Fruit fly (Drosophila melanogaster) whole organism, prepupa: Measurements from ENCODE around the gene CG6770.
A peak's percentile ranks its signal among the peaks of the same experiment; 100 is the strongest.

Experiments used
- Blimp-1 ChIP-seq: fragments of 200-800 bp; sonication (Bioruptor generic); optimal IDR thresholded peaks from 3 replicates; lab custom pipeline; 2017; ENCODE audit warnings: missing biosample characterization, missing genetic modification characterization, mild to moderate bottlenecking, moderate library complexity, missing genetic modification reagents
- CG10631 ChIP-seq: fragments of 200-800 bp; sonication (Bioruptor generic); optimal IDR thresholded peaks from 2 replicates; lab custom pipeline; 2016; ENCODE audit warnings: missing biosample characterization, missing genetic modification characterization
- CG10669 ChIP-seq: fragments of 200-800 bp; sonication (Bioruptor generic); optimal IDR thresholded peaks from 3 replicates; lab custom pipeline; 2018; ENCODE audit warnings: missing biosample characterization, mild to moderate bottlenecking, missing genetic modification characterization, moderate library complexity
- CG11294 ChIP-seq: fragments of 200-800 bp; sonication (Bioruptor generic); IDR thresholded peaks from 2 replicates; pipeline ENCODE4 v1.3.6; 2022; ENCODE audit warnings: missing biosample characterization, missing genetic modification characterization
- CG11902 ChIP-seq: fragments of 200-800 bp; sonication (Bioruptor generic); optimal IDR thresholded peaks from 3 replicates; lab custom pipeline; 2016; ENCODE audit warnings: missing biosample characterization, missing genetic modification characterization
- CG15336 ChIP-seq: fragments of 200-800 bp; sonication (Bioruptor generic); IDR thresholded peaks from 2 replicates; pipeline ENCODE4 v1.3.6; 2022; ENCODE audit warnings: missing biosample characterization, missing genetic modification characterization
- CG1621 ChIP-seq: fragments of 200-800 bp; sonication (Bioruptor generic); optimal IDR thresholded peaks from 3 replicates; lab custom pipeline; 2018; ENCODE audit warnings: missing biosample characterization, mild to moderate bottlenecking, missing genetic modification characterization
- CG3032 ChIP-seq: fragments of 200-800 bp; optimal IDR thresholded peaks from 2 replicates; lab custom pipeline; 2019; ENCODE audit warnings: missing biosample characterization, mild to moderate bottlenecking, missing genetic modification characterization, moderate library complexity
- CG32006 ChIP-seq: fragments of 200-800 bp; sonication (Bioruptor generic); optimal IDR thresholded peaks from 3 replicates; lab custom pipeline; 2017; ENCODE audit warnings: missing biosample characterization, mild to moderate bottlenecking, missing genetic modification characterization
- CG34406 ChIP-seq: fragments of 200-800 bp; sonication (Bioruptor generic); optimal IDR thresholded peaks from 3 replicates; lab custom pipeline; 2016; ENCODE audit warnings: missing biosample characterization, missing genetic modification characterization
- CG3919 ChIP-seq: fragments of 200-800 bp; sonication (Bioruptor generic); optimal IDR thresholded peaks from 3 replicates; lab custom pipeline; 2016; ENCODE audit warnings: missing biosample characterization, missing genetic modification characterization
- CG4318 ChIP-seq: fragments of 200-800 bp; sonication (Bioruptor generic); optimal IDR thresholded peaks from 3 replicates; lab custom pipeline; 2017; ENCODE audit warnings: missing biosample characterization, mild to moderate bottlenecking, missing genetic modification characterization
- CG6163 ChIP-seq: fragments of 200-800 bp; sonication (Bioruptor generic); IDR thresholded peaks from 3 replicates; pipeline ENCODE4 v1.3.6; 2022; ENCODE audit warnings: missing biosample characterization, missing genetic modification characterization
- CG6276 ChIP-seq: fragments of 200-800 bp; sonication (Bioruptor generic); optimal IDR thresholded peaks from 2 replicates; lab custom pipeline; 2017; ENCODE audit warnings: missing biosample characterization, mild to moderate bottlenecking, missing genetic modification characterization
- CG6792 ChIP-seq: fragments of 200-800 bp; sonication (Bioruptor generic); optimal IDR thresholded peaks from 3 replicates; lab custom pipeline; 2016; ENCODE audit warnings: missing biosample characterization, missing genetic modification characterization
- CG7368 ChIP-seq: fragments of 200-800 bp; sonication (Bioruptor generic); optimal IDR thresholded peaks from 3 replicates; lab custom pipeline; 2016; ENCODE audit warnings: missing biosample characterization, missing genetic modification characterization
- CG8119 ChIP-seq: fragments of 200-800 bp; sonication (Bioruptor generic); IDR thresholded peaks from 3 replicates; pipeline ENCODE4 v1.3.6; 2022; ENCODE audit warnings: missing biosample characterization, missing genetic modification characterization
- CG8632 ChIP-seq: fragments of 200-800 bp; sonication (Bioruptor generic); optimal IDR thresholded peaks from 3 replicates; lab custom pipeline; 2016; ENCODE audit warnings: missing biosample characterization, missing genetic modification characterization
- CG9139 ChIP-seq: fragments of 200-800 bp; sonication (Bioruptor generic); optimal IDR thresholded peaks from 3 replicates; lab custom pipeline; 2017; ENCODE audit warnings: missing biosample characterization, mild to moderate bottlenecking, missing genetic modification characterization
- Eip75B ChIP-seq: fragments of 200-800 bp; sonication (Bioruptor generic); optimal IDR thresholded peaks from 3 replicates; lab custom pipeline; 2016; ENCODE audit warnings: missing biosample characterization, missing genetic modification characterization
- Eip78C ChIP-seq: fragments of 200-800 bp; sonication (Bioruptor generic); peaks from one replicate; lab custom pipeline; 2016; ENCODE audit warnings: missing biosample characterization, missing genetic modification characterization
- Eip93F ChIP-seq: fragments of 200-800 bp; sonication (Bioruptor generic); optimal IDR thresholded peaks from 2 replicates; lab custom pipeline; 2016; ENCODE audit warnings: missing biosample characterization, mild to moderate bottlenecking, missing genetic modification characterization
- Ets21C ChIP-seq: fragments of 200-800 bp; sonication (Bioruptor generic); optimal IDR thresholded peaks from 3 replicates; lab custom pipeline; 2016; ENCODE audit warnings: missing biosample characterization, missing genetic modification characterization
- Gug ChIP-seq: fragments of 200-800 bp; sonication (Bioruptor generic); IDR thresholded peaks from 2 replicates; pipeline ENCODE4 v1.3.6; 2022; ENCODE audit warnings: missing biosample characterization, missing genetic modification characterization
- Hr39 ChIP-seq: fragments of 200-800 bp; sonication (Bioruptor generic); optimal IDR thresholded peaks from 2 replicates; lab custom pipeline; 2016; ENCODE audit warnings: missing biosample characterization, missing genetic modification characterization
- Hr4 ChIP-seq: fragments of 200-800 bp; sonication (Bioruptor generic); optimal IDR thresholded peaks from 3 replicates; lab custom pipeline; 2016; ENCODE audit warnings: missing biosample characterization, missing genetic modification characterization
- Lpt ChIP-seq: fragments of 200-800 bp; sonication (Bioruptor generic); optimal IDR thresholded peaks from 3 replicates; lab custom pipeline; 2016; ENCODE audit warnings: missing biosample characterization, missing genetic modification characterization
- Met ChIP-seq: fragments of 200-800 bp; sonication (Bioruptor generic); optimal IDR thresholded peaks from 3 replicates; lab custom pipeline; 2016; ENCODE audit warnings: missing biosample characterization, missing genetic modification characterization
- OdsH ChIP-seq: fragments of 200-800 bp; sonication (Bioruptor generic); optimal IDR thresholded peaks from 3 replicates; lab custom pipeline; 2016; ENCODE audit warnings: missing biosample characterization, missing genetic modification characterization
- Smox ChIP-seq: fragments of 200-800 bp; sonication (Bioruptor generic); optimal IDR thresholded peaks from 3 replicates; lab custom pipeline; 2016; ENCODE audit warnings: missing biosample characterization, missing genetic modification characterization
- Sox102F ChIP-seq: fragments of 200-800 bp; sonication (Bioruptor generic); optimal IDR thresholded peaks from 2 replicates; lab custom pipeline; 2016; ENCODE audit warnings: missing biosample characterization, mild to moderate bottlenecking, missing genetic modification characterization
- Sox14 ChIP-seq: fragments of 200-800 bp; sonication (Bioruptor generic); optimal IDR thresholded peaks from 3 replicates; lab custom pipeline; 2016; ENCODE audit warnings: missing biosample characterization, missing genetic modification characterization
- Sox15 ChIP-seq: fragments of 200-800 bp; sonication (Bioruptor generic); optimal IDR thresholded peaks from 3 replicates; lab custom pipeline; 2016; ENCODE audit warnings: missing biosample characterization, missing genetic modification characterization
- achi ChIP-seq: fragments of 200-800 bp; sonication (Bioruptor generic); optimal IDR thresholded peaks from 3 replicates; lab custom pipeline; 2016; ENCODE audit warnings: missing biosample characterization, missing genetic modification characterization
- acj6 ChIP-seq: fragments of 200-800 bp; sonication (Bioruptor generic); optimal IDR thresholded peaks from 3 replicates; lab custom pipeline; 2016; ENCODE audit warnings: missing biosample characterization, missing genetic modification characterization
- eg ChIP-seq: fragments of 200-800 bp; sonication (Bioruptor generic); IDR thresholded peaks from 3 replicates; pipeline ENCODE4 v1.3.6; 2022; ENCODE audit warnings: missing biosample characterization, missing genetic modification characterization
- esn ChIP-seq: fragments of 200-800 bp; sonication (Bioruptor generic); optimal IDR thresholded peaks from 2 replicates; lab custom pipeline; 2016; ENCODE audit warnings: missing biosample characterization, mild to moderate bottlenecking, missing genetic modification characterization, moderate library complexity
- fd59A ChIP-seq: fragments of 200-800 bp; sonication (Bioruptor generic); optimal IDR thresholded peaks from 2 replicates; lab custom pipeline; 2017; ENCODE audit warnings: missing biosample characterization, mild to moderate bottlenecking, missing genetic modification characterization, missing genetic modification reagents
- fd85E ChIP-seq: fragments of 200-800 bp; sonication (Bioruptor generic); optimal IDR thresholded peaks from 3 replicates; lab custom pipeline; 2016; ENCODE audit warnings: missing biosample characterization, missing genetic modification characterization
- net ChIP-seq: fragments of 200-800 bp; sonication (Bioruptor generic); optimal IDR thresholded peaks from 3 replicates; lab custom pipeline; 2016; ENCODE audit warnings: missing biosample characterization, missing genetic modification characterization
- pdm3 ChIP-seq: fragments of 200-800 bp; sonication (Bioruptor generic); optimal IDR thresholded peaks from 3 replicates; lab custom pipeline; 2016; ENCODE audit warnings: missing biosample characterization, missing genetic modification characterization
- salr ChIP-seq, 2 experiments: fragments of 200-800 bp; sonication (Bioruptor generic); optimal IDR thresholded peaks; 3 replicates each; lab custom pipeline; 2016 to 2018; ENCODE audit warnings: missing biosample characterization in 2 of 2, missing genetic modification characterization in 2 of 2, mild to moderate bottlenecking in 1 of 2
- spab ChIP-seq: fragments of 200-800 bp; sonication (Bioruptor generic); optimal IDR thresholded peaks from 2 replicates; lab custom pipeline; 2017; ENCODE audit warnings: missing biosample characterization, mild to moderate bottlenecking, missing genetic modification characterization, missing genetic modification reagents
- ss ChIP-seq, 2 experiments: fragments of 200-800 bp; sonication (Bioruptor generic); optimal IDR thresholded peaks; 2 replicates in 1 of 2; 3 replicates in 1 of 2; lab custom pipeline; 2017 to 2018; ENCODE audit warnings: mild to moderate bottlenecking in 2 of 2, missing biosample characterization in 2 of 2, missing genetic modification characterization in 2 of 2, moderate library complexity in 1 of 2
- svp ChIP-seq: fragments of 200-800 bp; sonication (Bioruptor generic); peaks from one replicate; lab custom pipeline; 2016; ENCODE audit warnings: missing biosample characterization, missing genetic modification characterization
- topi ChIP-seq: fragments of 200-800 bp; sonication (Bioruptor generic); optimal IDR thresholded peaks from 3 replicates; lab custom pipeline; 2016; ENCODE audit warnings: missing biosample characterization, missing genetic modification characterization
- vri ChIP-seq: fragments of 200-800 bp; sonication (Bioruptor generic); optimal IDR thresholded peaks from 3 replicates; lab custom pipeline; 2016; ENCODE audit warnings: missing biosample characterization, mild to moderate bottlenecking, missing genetic modification characterization

The CG6770 gene

DNA sequence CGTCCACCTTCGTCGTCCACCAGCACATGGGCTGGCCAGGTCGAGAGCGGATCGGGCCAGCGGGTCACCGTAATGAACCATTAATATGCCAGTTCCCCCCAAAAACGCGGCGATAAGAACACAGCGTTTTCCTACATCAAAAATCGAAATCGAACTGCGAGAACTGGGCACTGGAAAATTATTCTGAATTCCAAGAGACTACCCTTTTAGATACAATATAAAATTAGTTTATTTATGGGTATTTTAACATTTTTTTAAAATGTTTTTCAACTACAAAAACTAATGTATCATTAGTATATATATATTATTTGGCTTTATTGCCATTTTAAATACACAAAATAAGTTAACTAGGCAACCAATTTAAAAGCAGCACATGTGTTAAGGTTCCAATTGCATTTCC, 32.8 kb upstream of the CG6770 start:
- TF ChIP-seq svp: peak; percentile 61
- no peak for TF ChIP-seq CG11902 (GFP tag; lab: Kevin White, UChicago)
- TF ChIP-seq, all 60 proteins: peak for 1

DNA sequence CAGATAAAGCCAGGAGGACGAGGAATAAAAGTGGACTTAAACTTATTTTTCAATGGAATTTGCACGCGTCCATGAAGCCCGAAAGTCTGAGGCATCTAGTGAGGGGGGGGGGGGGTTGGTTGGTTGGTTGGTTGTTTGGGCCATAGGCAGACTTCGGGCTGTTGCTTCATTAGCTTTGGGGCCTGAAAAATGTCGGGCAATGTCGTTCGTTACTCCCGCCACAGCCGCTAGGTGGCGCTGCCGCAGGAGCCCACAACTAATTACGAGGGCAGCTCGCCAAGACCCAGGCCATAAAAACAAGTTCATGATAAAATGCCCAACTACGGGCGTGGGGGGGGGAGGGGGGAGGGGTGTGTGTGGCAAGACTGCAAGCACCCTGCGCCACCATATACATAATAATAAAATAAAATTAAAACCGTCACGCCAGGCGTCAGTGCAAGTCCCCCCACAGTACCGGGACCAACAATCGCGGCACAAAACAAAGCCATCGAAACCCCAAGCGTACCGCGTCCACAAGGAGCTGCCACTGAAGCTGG, 32.3 kb upstream of the CG6770 start:
- TF ChIP-seq achi (GFP tag; lab: Kevin White, UChicago): no peak
- TF ChIP-seq Eip75B (GFP tag; lab: Kevin White, UChicago): no peak
- peak; percentile 1 to 30 for TF ChIP-seq ss (GFP tag; optimal IDR thresholded peaks at IDR 0.05; lab: Kevin White, UChicago)
- no peak for TF ChIP-seq CG1621 (tag; lab: Kevin White, UChicago)

DNA sequence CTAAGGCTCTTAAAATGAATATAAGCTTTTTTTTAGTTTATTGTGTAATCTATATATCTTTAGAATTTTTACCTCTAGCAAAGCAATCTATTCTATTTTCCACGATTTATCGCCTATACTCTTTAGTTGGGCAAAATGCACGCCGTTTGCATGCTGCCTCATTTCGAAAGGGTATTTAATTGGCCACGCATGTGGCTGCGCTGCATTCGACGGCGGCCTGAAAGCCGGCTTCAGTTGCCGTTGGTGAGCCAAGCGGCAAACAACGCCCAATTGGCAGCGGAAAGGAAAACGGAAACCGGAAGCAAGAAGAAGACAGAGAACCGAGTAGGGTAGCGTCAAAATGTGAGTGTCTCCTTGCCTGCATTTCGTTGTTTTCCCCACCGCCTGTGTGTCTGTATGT, 29.9 kb upstream of the CG6770 start, which contains the start of gene CG14947:
CG14947 (plus strand) TSS at position 251 of the 400 bp plus-strand sequence.
- peak; percentile 4 for TF ChIP-seq CG34406 (GFP tag; lab: Kevin White, UChicago)
- TF ChIP-seq fd59A: no peak
- TF ChIP-seq spab (GFP tag; lab: Kevin White, UChicago): no peak
- TF ChIP-seq Smox (GFP tag; lab: Kevin White, UChicago): peak; percentile 15
- no peak for TF ChIP-seq Eip93F (GFP tag; lab: Kevin White, UChicago)
- TF ChIP-seq CG6163: no peak; the same call in 2 of the 3 replicates
- TF ChIP-seq Lpt (GFP tag; lab: Kevin White, UChicago): no peak
- peak; percentile 22 for TF ChIP-seq Hr39
- TF ChIP-seq achi (GFP tag; lab: Kevin White, UChicago): peak; percentile 15
- TF ChIP-seq CG15336 (GFP tag; lab: Robert Waterston, UW): peak; percentile 51
- peak; percentile 26 for TF ChIP-seq esn (GFP tag; lab: Kevin White, UChicago)
- peak; percentile 20 for TF ChIP-seq CG9139 (GFP tag; lab: Kevin White, UChicago)
- peak; percentile 37 for TF ChIP-seq CG32006 (GFP tag; lab: Kevin White, UChicago)
- TF ChIP-seq CG3919 (GFP tag; lab: Kevin White, UChicago): peak; percentile 2
- TF ChIP-seq topi (GFP tag; lab: Kevin White, UChicago): peak; percentile 0
- TF ChIP-seq net (GFP tag; lab: Kevin White, UChicago): peak; percentile 10
- TF ChIP-seq CG8632: peak; percentile 20
- TF ChIP-seq Ets21C (GFP tag; lab: Kevin White, UChicago): no peak
- peak; percentile 75 for TF ChIP-seq Eip78C (GFP tag; lab: Kevin White, UChicago)
- TF ChIP-seq CG6792 (GFP tag; lab: Kevin White, UChicago): peak; percentile 10
- no peak for TF ChIP-seq CG4318 (GFP tag; lab: Kevin White, UChicago)
- no peak for TF ChIP-seq CG3032 (tag; lab: Kevin White, UChicago)
- no peak for TF ChIP-seq salr (GFP tag; optimal IDR thresholded peaks at IDR 0.05; lab: Kevin White, UChicago)
- TF ChIP-seq Hr4 (GFP tag; lab: Kevin White, UChicago): peak; percentile 47
- TF ChIP-seq svp: no peak
- 0 out of 3 replicates have a peak, but pooled peaks have one; percentile 29 for TF ChIP-seq eg (GFP tag; lab: Robert Waterston, UW)
- no peak for TF ChIP-seq CG10669 (GFP tag; lab: Kevin White, UChicago)
- TF ChIP-seq CG11294: no peak
- peak; percentile 36 for TF ChIP-seq OdsH (GFP tag; lab: Kevin White, UChicago)
- TF ChIP-seq CG6276 (GFP tag; lab: Kevin White, UChicago): no peak
- TF ChIP-seq CG7368 (GFP tag; lab: Kevin White, UChicago): no peak
- TF ChIP-seq ss (GFP tag; optimal IDR thresholded peaks at IDR 0.05; lab: Kevin White, UChicago): peak; percentile 21 to 39
- no peak for TF ChIP-seq vri (GFP tag; lab: Kevin White, UChicago)
- TF ChIP-seq Met (GFP tag; lab: Kevin White, UChicago): peak; percentile 17
- no peak for TF ChIP-seq CG1621 (tag; lab: Kevin White, UChicago)
- no peak for TF ChIP-seq fd85E (GFP tag; lab: Kevin White, UChicago)
- TF ChIP-seq Blimp-1 (GFP tag; lab: Kevin White, UChicago): no peak
- TF ChIP-seq CG10631 (GFP tag; lab: Kevin White, UChicago): no peak
- no peak for TF ChIP-seq Sox14 (GFP tag; lab: Kevin White, UChicago)
- peak; percentile 20 for TF ChIP-seq Sox102F (GFP tag; lab: Kevin White, UChicago)
- no peak for TF ChIP-seq Gug (GFP tag; lab: Robert Waterston, UW)
- peak; percentile 41 for TF ChIP-seq pdm3 (GFP tag; lab: Kevin White, UChicago)
- TF ChIP-seq Sox15: no peak
- no peak for TF ChIP-seq acj6 (GFP tag; lab: Kevin White, UChicago)
- 0 out of 3 replicates have a peak, but pooled peaks have one; percentile 37 for TF ChIP-seq CG8119
- peak; percentile 34 for TF ChIP-seq Eip75B (GFP tag; lab: Kevin White, UChicago)
